Worm (Caenorhabditis elegans) whole organism, L1 larva: ENCODE data around the gene jmjd-4.

ENCODE experiments used
- F16B12.6 ChIP-seq: fragments of 150-350 bp; optimal IDR thresholded peaks from 2 replicates; lab custom pipeline; 2014; ENCODE audit warnings: missing biosample characterization, missing genetic modification characterization
- ama-1 ChIP-seq: fragments of 150-350 bp; optimal IDR thresholded peaks from 2 replicates; lab custom pipeline; 2014
- egl-27 ChIP-seq, 2 experiments: fragments of 150-350 bp in 1 of 2; sonication (generic microtip); optimal IDR thresholded peaks; 3 replicates each; lab custom pipeline; 2017 to 2018; ENCODE audit warnings: missing biosample characterization in 2 of 2, missing genetic modification characterization in 2 of 2, missing genetic modification reagents in 2 of 2
- elt-2 ChIP-seq: sonication (generic microtip); optimal IDR thresholded peaks from 2 replicates; lab custom pipeline; 2016; ENCODE audit warnings: missing genetic modification characterization, mild to moderate bottlenecking, inconsistent platforms, missing compliant biosample characterization, missing genetic modification reagents
- lin-35 ChIP-seq, 2 experiments: fragments of 150-350 bp; optimal IDR thresholded peaks; 2 replicates each; lab custom pipeline; 2014; ENCODE audit warnings: missing biosample characterization in 2 of 2, missing genetic modification characterization in 2 of 2, missing genetic modification reagents in 2 of 2
- nhr-19 ChIP-seq: fragments of 200-800 bp; sonication (Bioruptor generic); conservative IDR thresholded peaks from 2 replicates; pipeline ENCODE4 v1.3.6; 2022; ENCODE audit warnings: missing genetic modification characterization, missing compliant biosample characterization
- nhr-237 ChIP-seq: fragments of 150-350 bp; optimal IDR thresholded peaks from 2 replicates; lab custom pipeline; 2014; ENCODE audit warnings: missing biosample characterization, missing genetic modification characterization
- pqm-1 ChIP-seq: sonication (generic microtip); optimal IDR thresholded peaks from 3 replicates; lab custom pipeline; 2017; ENCODE audit warnings: missing biosample characterization, missing genetic modification characterization
- skn-1 ChIP-seq: fragments of 150-350 bp; optimal IDR thresholded peaks from 2 replicates; lab custom pipeline; 2014; ENCODE audit warnings: missing biosample characterization, missing genetic modification characterization
- snpc-4 ChIP-seq: fragments of 150-350 bp; optimal IDR thresholded peaks from 2 replicates; lab custom pipeline; 2014; ENCODE audit warnings: missing biosample characterization, missing genetic modification characterization
- unc-62 ChIP-seq: fragments of 150-350 bp; optimal IDR thresholded peaks from 2 replicates; lab custom pipeline; 2014; ENCODE audit warnings: missing biosample characterization, missing genetic modification reagents, missing genetic modification characterization
- ztf-11 ChIP-seq, 2 experiments: sonication (generic microtip); optimal IDR thresholded peaks; 2 replicates each; lab custom pipeline; 2016 to 2017; ENCODE audit warnings: missing genetic modification characterization in 2 of 2, missing biosample characterization in 1 of 2, missing compliant biosample characterization in 1 of 2

- TF ChIP-seq nhr-237 (no peak), ztf-11 (tag; optimal IDR thresholded peaks at IDR 0.05; lab: Kevin White, UChicago) (no peak), egl-27 (tag; optimal IDR thresholded peaks at IDR 0.05; lab: Kevin White, UChicago) (no peak), pqm-1 (no peak), snpc-4 (tag; lab: Kevin White, UChicago) (no peak), lin-35 (GFP tag; optimal IDR thresholded peaks at IDR 0.05; lab: Kevin White, UChicago) (no peak), elt-2 (tag; lab: Kevin White, UChicago) (no peak), unc-62 (GFP tag; lab: Kevin White, UChicago) (no peak), ama-1 (lab: Kevin White, UChicago) (no peak), F16B12.6 (no peak), nhr-19 (GFP tag; lab: Robert Waterston, UW) (no peak), skn-1 (tag; lab: Kevin White, UChicago) (no peak)
These were observed 36.9 kb downstream of the jmjd-4 start for ce11 chrIII:10296904-10297303.
